Worm (Caenorhabditis elegans) whole organism, L1 larva: ENCODE results near the gene C27F2.7.

ENCODE experiments used
- C04F5.9 ChIP-seq: sonication (generic microtip); optimal IDR thresholded peaks from 2 replicates; lab custom pipeline; 2016; ENCODE audit warnings: missing genetic modification characterization, missing compliant biosample characterization
- C16A3.4 ChIP-seq: fragments of 150-350 bp; optimal IDR thresholded peaks from 2 replicates; lab custom pipeline; 2014; ENCODE audit warnings: missing biosample characterization, missing genetic modification characterization
- F16B12.6 ChIP-seq: fragments of 150-350 bp; optimal IDR thresholded peaks from 2 replicates; lab custom pipeline; 2014; ENCODE audit warnings: missing biosample characterization, missing genetic modification characterization
- Y116A8C.19 ChIP-seq: sonication (generic microtip); optimal IDR thresholded peaks from 2 replicates; lab custom pipeline; 2016; ENCODE audit warnings: missing compliant biosample characterization, missing genetic modification characterization, borderline replicate concordance
- ama-1 ChIP-seq: fragments of 150-350 bp; optimal IDR thresholded peaks from 2 replicates; lab custom pipeline; 2014
- blmp-1 ChIP-seq: fragments of 150-350 bp; optimal IDR thresholded peaks from 2 replicates; lab custom pipeline; 2014; ENCODE audit warnings: missing biosample characterization, missing genetic modification characterization
- ceh-82 ChIP-seq, 3 experiments: fragments of 150-350 bp in 1 of 3; sonication (generic microtip) in 2 of 3; optimal IDR thresholded peaks; 2 replicates each; lab custom pipeline; 2014 to 2017; ENCODE audit warnings: missing biosample characterization in 3 of 3, missing genetic modification characterization in 3 of 3
- ceh-88 ChIP-seq: fragments of 200-800 bp; sonication (Bioruptor generic); IDR thresholded peaks from 2 replicates; pipeline ENCODE4 v1.3.6; 2022; ENCODE audit warnings: missing genetic modification characterization, missing compliant biosample characterization
- ces-1 ChIP-seq: fragments of 150-350 bp; optimal IDR thresholded peaks from 2 replicates; lab custom pipeline; 2014; ENCODE audit warnings: missing biosample characterization, missing genetic modification reagents, missing genetic modification characterization
- efl-3 ChIP-seq: fragments of 200-800 bp; sonication (Bioruptor generic); optimal IDR thresholded peaks from 2 replicates; lab custom pipeline; 2018; ENCODE audit warnings: mild to moderate bottlenecking, missing genetic modification characterization, missing compliant biosample characterization
- egl-13 ChIP-seq: sonication (generic microtip); optimal IDR thresholded peaks from 2 replicates; lab custom pipeline; 2016; ENCODE audit warnings: missing genotype, missing genetic modification reagents, missing genetic modification characterization, missing compliant biosample characterization
- elt-2 ChIP-seq: sonication (generic microtip); optimal IDR thresholded peaks from 2 replicates; lab custom pipeline; 2016; ENCODE audit warnings: missing genetic modification characterization, mild to moderate bottlenecking, inconsistent platforms, missing compliant biosample characterization, missing genetic modification reagents
- elt-3 ChIP-seq, 6 experiments: fragments of 150-350 bp in 1 of 6; sonication (generic microtip); optimal IDR thresholded peaks; 2 replicates each; lab custom pipeline; 2017 to 2018; ENCODE audit warnings: missing biosample characterization in 6 of 6, missing genetic modification characterization in 6 of 6, inconsistent platforms in 1 of 6
- fkh-10 ChIP-seq: sonication (generic microtip); optimal IDR thresholded peaks from 2 replicates; lab custom pipeline; 2017; ENCODE audit warnings: missing biosample characterization, missing genetic modification reagents, missing genetic modification characterization
- fkh-8 ChIP-seq: sonication (generic microtip); optimal IDR thresholded peaks from 2 replicates; lab custom pipeline; 2016; ENCODE audit warnings: mild to moderate bottlenecking, missing genetic modification characterization, missing compliant biosample characterization
- hlh-17 ChIP-seq: fragments of 200-800 bp; sonication (Bioruptor generic); optimal IDR thresholded peaks from 2 replicates; lab custom pipeline; 2018; ENCODE audit warnings: missing genetic modification characterization, mild to moderate bottlenecking, missing compliant biosample characterization, moderate library complexity, borderline replicate concordance
- isw-1 ChIP-seq: fragments of 200-800 bp; sonication (Bioruptor generic); IDR thresholded peaks from 2 replicates; pipeline ENCODE4 v1.3.6; 2022; ENCODE audit warnings: missing genetic modification characterization, missing compliant biosample characterization
- lin-15B ChIP-seq: fragments of 150-350 bp; sonication (generic microtip); optimal IDR thresholded peaks from 3 replicates; lab custom pipeline; 2014; ENCODE audit warnings: missing biosample characterization, missing genetic modification characterization
- lin-35 ChIP-seq, 2 experiments: fragments of 150-350 bp; optimal IDR thresholded peaks; 2 replicates each; lab custom pipeline; 2014; ENCODE audit warnings: missing biosample characterization in 2 of 2, missing genetic modification characterization in 2 of 2, missing genetic modification reagents in 2 of 2
- lsy-2 ChIP-seq, 2 experiments: fragments of 150-350 bp; optimal IDR thresholded peaks; 2 replicates each; lab custom pipeline; 2014; ENCODE audit warnings: missing biosample characterization in 2 of 2, missing genetic modification characterization in 2 of 2
- mep-1 ChIP-seq: fragments of 150-350 bp; optimal IDR thresholded peaks from 2 replicates; lab custom pipeline; 2014; ENCODE audit warnings: missing biosample characterization, missing genetic modification characterization
- nhr-11 ChIP-seq: fragments of 150-350 bp; optimal IDR thresholded peaks from 2 replicates; lab custom pipeline; 2014; ENCODE audit warnings: missing biosample characterization, missing genetic modification characterization
- nhr-20 ChIP-seq: sonication (generic microtip); optimal IDR thresholded peaks from 2 replicates; lab custom pipeline; 2016; ENCODE audit warnings: mild to moderate bottlenecking, missing genetic modification characterization, missing compliant biosample characterization
- nhr-237 ChIP-seq: fragments of 150-350 bp; optimal IDR thresholded peaks from 2 replicates; lab custom pipeline; 2014; ENCODE audit warnings: missing biosample characterization, missing genetic modification characterization
- nhr-28 ChIP-seq: fragments of 150-350 bp; optimal IDR thresholded peaks from 2 replicates; lab custom pipeline; 2014; ENCODE audit warnings: missing biosample characterization, missing genetic modification characterization
- nhr-47 ChIP-seq: sonication (generic microtip); optimal IDR thresholded peaks from 2 replicates; lab custom pipeline; 2016; ENCODE audit warnings: mild to moderate bottlenecking, missing genetic modification characterization, moderate library complexity, missing compliant biosample characterization
- nhr-76 ChIP-seq: sonication (generic microtip); optimal IDR thresholded peaks from 2 replicates; lab custom pipeline; 2017; ENCODE audit warnings: missing biosample characterization, missing genetic modification characterization
- nhr-85 ChIP-seq: sonication (generic microtip); peaks from one replicate; lab custom pipeline; 2016; ENCODE audit warnings: missing genetic modification characterization, inconsistent platforms, missing compliant biosample characterization
- pag-3 ChIP-seq: sonication (generic microtip); optimal IDR thresholded peaks from 2 replicates; lab custom pipeline; 2017; ENCODE audit warnings: missing genetic modification characterization, mild to moderate bottlenecking, missing compliant biosample characterization, antibody characterized with exemption, borderline replicate concordance; ENCODE audit not compliant: insufficient read depth
- pax-3 ChIP-seq: fragments of 200-800 bp; sonication (Bioruptor generic); optimal IDR thresholded peaks from 2 replicates; lab custom pipeline; 2018; ENCODE audit warnings: mild to moderate bottlenecking, missing genetic modification characterization, moderate library complexity, missing compliant biosample characterization
- skn-1 ChIP-seq: fragments of 150-350 bp; optimal IDR thresholded peaks from 2 replicates; lab custom pipeline; 2014; ENCODE audit warnings: missing biosample characterization, missing genetic modification characterization
- snu-23 ChIP-seq: sonication (generic microtip); optimal IDR thresholded peaks from 2 replicates; lab custom pipeline; 2016; ENCODE audit warnings: missing genetic modification characterization, missing compliant biosample characterization
- sptf-1 ChIP-seq: fragments of 150-350 bp; optimal IDR thresholded peaks from 2 replicates; lab custom pipeline; 2014; ENCODE audit warnings: missing biosample characterization, missing genetic modification characterization
- swsn-7 ChIP-seq: sonication (generic microtip); optimal IDR thresholded peaks from 2 replicates; lab custom pipeline; 2016; ENCODE audit warnings: missing genetic modification characterization, missing compliant biosample characterization
- tlp-1 ChIP-seq: fragments of 150-350 bp; optimal IDR thresholded peaks from 2 replicates; lab custom pipeline; 2014; ENCODE audit warnings: missing biosample characterization, missing genetic modification characterization
- unc-130 ChIP-seq: fragments of 150-350 bp; optimal IDR thresholded peaks from 2 replicates; lab custom pipeline; 2017; ENCODE audit warnings: missing biosample characterization, missing genetic modification characterization, inconsistent platforms
- unc-62 ChIP-seq: fragments of 150-350 bp; optimal IDR thresholded peaks from 2 replicates; lab custom pipeline; 2014; ENCODE audit warnings: missing biosample characterization, missing genetic modification reagents, missing genetic modification characterization
- unc-86 ChIP-seq: sonication (generic microtip); optimal IDR thresholded peaks from 2 replicates; lab custom pipeline; 2016; ENCODE audit warnings: missing genetic modification characterization, missing compliant biosample characterization
- unc-98 ChIP-seq: fragments of 200-800 bp; sonication (Bioruptor generic); IDR thresholded peaks from 2 replicates; pipeline ENCODE4 v1.3.6; 2022; ENCODE audit warnings: missing genetic modification characterization, missing compliant biosample characterization
- vab-15 ChIP-seq: sonication (generic microtip); optimal IDR thresholded peaks from 2 replicates; lab custom pipeline; 2017; ENCODE audit warnings: missing genotype, mild to moderate bottlenecking, missing genetic modification characterization, missing compliant biosample characterization
- xbp-1 ChIP-seq: sonication (generic microtip); optimal IDR thresholded peaks from 2 replicates; lab custom pipeline; 2016; ENCODE audit warnings: missing genetic modification characterization, missing compliant biosample characterization
- zip-4 ChIP-seq: fragments of 200-800 bp; sonication (Bioruptor generic); optimal IDR thresholded peaks from 2 replicates; lab custom pipeline; 2018; ENCODE audit warnings: mild to moderate bottlenecking, missing genetic modification characterization, moderate library complexity, missing compliant biosample characterization
- ztf-11 ChIP-seq, 2 experiments: sonication (generic microtip); optimal IDR thresholded peaks; 2 replicates each; lab custom pipeline; 2016 to 2017; ENCODE audit warnings: missing genetic modification characterization in 2 of 2, missing biosample characterization in 1 of 2, missing compliant biosample characterization in 1 of 2

Gene C27F2.7

DNA sequence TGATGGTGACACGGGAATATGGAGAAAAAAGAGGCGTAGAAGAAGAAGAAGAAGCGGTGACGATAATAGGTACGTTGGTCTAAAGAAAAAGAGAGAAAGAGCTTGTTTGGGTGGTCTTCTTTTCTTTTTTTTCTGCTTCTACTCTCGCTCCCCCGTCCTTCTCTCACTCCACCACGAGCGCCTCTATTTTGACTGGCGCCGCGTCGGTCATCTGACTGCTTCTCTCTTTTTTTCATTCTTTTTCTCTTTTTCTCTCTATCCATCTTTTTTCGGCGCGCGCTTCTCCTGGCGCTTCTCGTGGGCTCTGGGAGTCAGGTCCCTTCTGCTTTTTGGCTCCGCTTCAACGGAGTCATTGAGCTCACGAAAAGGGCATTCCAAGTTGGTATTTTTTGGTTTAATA, 33.9 kb downstream of the C27F2.7 start (continued):
- TF ChIP-seq C04F5.9 (tag; lab: Kevin White, UChicago) (no peak), C16A3.4 (tag; lab: Kevin White, UChicago) (no peak), lin-35 (GFP tag; optimal IDR thresholded peaks at IDR 0.05; lab: Kevin White, UChicago) (peak; percentile 36 to 56), nhr-20 (peak; percentile 27), F16B12.6 (tag; lab: Kevin White, UChicago) (no peak), nhr-11 (tag; lab: Kevin White, UChicago) (no peak), lin-15B (tag; lab: Kevin White, UChicago) (no peak), unc-130 (no peak), snu-23 (GFP tag; lab: Kevin White, UChicago) (peak; percentile 57), pag-3 (tag; lab: Kevin White, UChicago) (no peak), skn-1 (tag; lab: Kevin White, UChicago) (no peak), egl-13 (tag; lab: Kevin White, UChicago) (no peak), efl-3 (GFP tag; lab: Kevin White, UChicago) (no peak), fkh-10 (peak; percentile 1), fkh-8 (tag; lab: Kevin White, UChicago) (peak; percentile 77), mep-1 (tag; lab: Kevin White, UChicago) (peak; percentile 43), ceh-88 (no peak), nhr-28 (tag; lab: Kevin White, UChicago) (no peak), nhr-47 (tag; lab: Kevin White, UChicago) (peak; percentile 47), ceh-82 (tag; optimal IDR thresholded peaks at IDR 0.05; lab: Kevin White, UChicago) (peak in 2 of 3 experiments; percentile 22 to 47), sptf-1 (tag; lab: Kevin White, UChicago) (no peak), xbp-1 (tag; lab: Kevin White, UChicago) (peak; percentile 16), zip-4 (GFP tag; lab: Kevin White, UChicago) (no peak), tlp-1 (no peak), nhr-85 (tag; lab: Kevin White, UChicago) (no peak), lsy-2 (tag; optimal IDR thresholded peaks at IDR 0.05; lab: Kevin White, UChicago) (peak; percentile 25 to 57), vab-15 (tag; lab: Kevin White, UChicago) (no peak), unc-98 (GFP tag; lab: Robert Waterston, UW) (no peak), swsn-7 (tag; lab: Kevin White, UChicago) (peak; percentile 44), elt-3 (tag; optimal IDR thresholded peaks at IDR 0.05; lab: Kevin White, UChicago) (no peak), isw-1 (peak; percentile 29), ztf-11 (tag; optimal IDR thresholded peaks at IDR 0.05; lab: Kevin White, UChicago) (no peak), hlh-17 (GFP tag; lab: Kevin White, UChicago) (no peak), ama-1 (no peak), pax-3 (tag; lab: Kevin White, UChicago) (no peak), unc-86 (tag; lab: Kevin White, UChicago) (peak; percentile 49), nhr-76 (tag; lab: Kevin White, UChicago) (no peak), elt-2 (tag; lab: Kevin White, UChicago) (no peak), nhr-237 (tag; lab: Kevin White, UChicago) (no peak), ces-1 (no peak), unc-62 (no peak)

DNA sequence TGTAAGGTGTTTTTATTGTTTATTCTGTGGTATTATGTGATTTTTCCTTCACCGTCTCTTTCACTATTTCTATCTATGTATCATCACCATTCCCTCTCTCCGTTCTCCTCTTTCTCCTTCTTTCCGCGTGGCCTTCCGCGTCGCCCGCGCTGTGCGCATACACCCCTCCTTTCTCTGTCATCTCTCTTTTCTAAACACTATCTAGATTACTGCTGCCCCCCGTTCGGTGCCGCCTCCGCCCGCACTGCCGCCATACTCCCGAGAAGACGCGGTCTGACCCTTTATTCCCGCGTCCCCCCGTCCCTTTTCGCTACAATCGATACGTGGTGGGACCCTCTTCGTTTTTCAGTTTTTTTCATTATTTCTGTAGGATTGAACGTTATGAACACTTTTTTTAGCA, 35.7 kb downstream of the C27F2.7 start:
- TF ChIP-seq vab-15 (tag; lab: Kevin White, UChicago), result no peak
- TF ChIP-seq blmp-1 (tag; lab: Kevin White, UChicago), result peak; percentile 12
- no peak for TF ChIP-seq unc-86 (tag; lab: Kevin White, UChicago)
- TF ChIP-seq Y116A8C.19 (tag; lab: Kevin White, UChicago), result no peak
- TF ChIP-seq hlh-17 (GFP tag; lab: Kevin White, UChicago), result no peak
- TF ChIP-seq, all 84 proteins: peak for 1
